Fruit fly (Drosophila melanogaster) whole organism, embryonic: ENCODE measurements around the gene CG10508.

Experiments used
- Abd-B ChIP-seq: fragments of 200-800 bp; sonication (Bioruptor generic); optimal IDR thresholded peaks from 2 replicates; lab custom pipeline; 2018; ENCODE audit warnings: missing biosample characterization, mild to moderate bottlenecking, missing genetic modification characterization, moderate library complexity
- Antp ChIP-seq: fragments of 200-800 bp; sonication (Bioruptor generic); optimal IDR thresholded peaks from 3 replicates; lab custom pipeline; 2016; ENCODE audit warnings: missing biosample characterization, missing genetic modification characterization
- Asciz ChIP-seq: fragments of 200-800 bp; sonication (Bioruptor generic); optimal IDR thresholded peaks from 2 replicates; lab custom pipeline; 2017; ENCODE audit warnings: missing biosample characterization, mild to moderate bottlenecking, missing genetic modification characterization, missing genetic modification reagents
- Blimp-1 ChIP-seq: fragments of 200-800 bp; sonication (Bioruptor generic); optimal IDR thresholded peaks from 3 replicates; lab custom pipeline; 2018; ENCODE audit warnings: missing biosample characterization, missing genetic modification characterization, mild to moderate bottlenecking, moderate library complexity, missing genetic modification reagents
- CG10654 ChIP-seq: fragments of 200-800 bp; sonication (Bioruptor generic); optimal IDR thresholded peaks from 2 replicates; lab custom pipeline; 2016; ENCODE audit warnings: missing biosample characterization, missing genetic modification characterization
- CG12104 ChIP-seq: fragments of 200-800 bp; sonication (Bioruptor generic); optimal IDR thresholded peaks from 3 replicates; lab custom pipeline; 2016; ENCODE audit warnings: missing biosample characterization, missing genetic modification characterization
- CG12391 ChIP-seq: fragments of 200-800 bp; sonication (Bioruptor generic); optimal IDR thresholded peaks from 3 replicates; lab custom pipeline; 2018; ENCODE audit warnings: missing biosample characterization, mild to moderate bottlenecking, missing genetic modification characterization, moderate library complexity
- CG14441 ChIP-seq: fragments of 200-800 bp; sonication (Bioruptor generic); IDR thresholded peaks from 2 replicates; pipeline ENCODE4 v1.3.6; 2022; ENCODE audit warnings: missing biosample characterization, missing genetic modification characterization
- CG14965 ChIP-seq: fragments of 200-800 bp; sonication (Bioruptor generic); optimal IDR thresholded peaks from 2 replicates; lab custom pipeline; 2016; ENCODE audit warnings: missing biosample characterization, missing genetic modification characterization, borderline replicate concordance
- CG15696 ChIP-seq: fragments of 200-800 bp; sonication (Bioruptor generic); optimal IDR thresholded peaks from 2 replicates; lab custom pipeline; 2019; ENCODE audit warnings: missing biosample characterization, mild to moderate bottlenecking, missing genetic modification characterization, moderate library complexity
- CG1647 ChIP-seq: fragments of 200-800 bp; sonication (Bioruptor generic); optimal IDR thresholded peaks from 3 replicates; lab custom pipeline; 2016; ENCODE audit warnings: missing biosample characterization, missing genetic modification characterization
- CG17359 ChIP-seq: fragments of 200-800 bp; sonication (Bioruptor generic); optimal IDR thresholded peaks from 3 replicates; lab custom pipeline; 2018; ENCODE audit warnings: missing biosample characterization, mild to moderate bottlenecking, missing genetic modification characterization, moderate library complexity
- CG2120 ChIP-seq: fragments of 200-800 bp; sonication (Bioruptor generic); optimal IDR thresholded peaks from 3 replicates; lab custom pipeline; 2016; ENCODE audit warnings: missing biosample characterization, missing genetic modification characterization
- CG30403 ChIP-seq: fragments of 200-800 bp; sonication (Bioruptor generic); optimal IDR thresholded peaks from 3 replicates; lab custom pipeline; 2016; ENCODE audit warnings: missing biosample characterization, missing genetic modification characterization
- CG32767 ChIP-seq: fragments of 200-800 bp; sonication (Bioruptor generic); IDR thresholded peaks from 2 replicates; pipeline ENCODE4 v1.3.6; 2022; ENCODE audit warnings: missing biosample characterization, missing genetic modification characterization
- CG3407 ChIP-seq: fragments of 200-800 bp; sonication (Bioruptor generic); optimal IDR thresholded peaks from 2 replicates; lab custom pipeline; 2018; ENCODE audit warnings: missing biosample characterization, mild to moderate bottlenecking, missing genetic modification characterization
- CG34422 ChIP-seq: fragments of 200-800 bp; sonication (Bioruptor generic); IDR thresholded peaks from 3 replicates; pipeline ENCODE4 v1.3.6; 2022; ENCODE audit warnings: missing biosample characterization, missing genetic modification characterization
- CG3726 ChIP-seq: fragments of 200-800 bp; sonication (Bioruptor generic); IDR thresholded peaks from 3 replicates; pipeline ENCODE4, ENCODE4 v1.3.6; 2022; ENCODE audit warnings: missing biosample characterization, missing genetic modification characterization
- CG7839 ChIP-seq: fragments of 200-800 bp; sonication (Bioruptor generic); optimal IDR thresholded peaks from 3 replicates; lab custom pipeline; 2018; ENCODE audit warnings: missing biosample characterization, mild to moderate bottlenecking, missing genetic modification characterization, moderate library complexity
- CG9215 ChIP-seq: fragments of 200-800 bp; sonication (Bioruptor generic); IDR thresholded peaks from 2 replicates; pipeline ENCODE4 v1.3.6; 2022; ENCODE audit warnings: missing biosample characterization, missing genetic modification characterization
- CG9727 ChIP-seq: fragments of 200-800 bp; sonication (Bioruptor generic); optimal IDR thresholded peaks from 3 replicates; lab custom pipeline; 2017; ENCODE audit warnings: missing biosample characterization, mild to moderate bottlenecking, missing genetic modification characterization
- E2f2 ChIP-seq: fragments of 200-800 bp; sonication (Bioruptor generic); IDR thresholded peaks from 2 replicates; pipeline ENCODE4 v1.3.6; 2022; ENCODE audit warnings: missing biosample characterization, missing genetic modification characterization
- Ets97D ChIP-seq: fragments of 200-800 bp; sonication (Bioruptor generic); optimal IDR thresholded peaks from 3 replicates; lab custom pipeline; 2016; ENCODE audit warnings: missing biosample characterization, missing genetic modification characterization
- Fer1 ChIP-seq: fragments of 200-800 bp; sonication (Bioruptor generic); optimal IDR thresholded peaks from 2 replicates; lab custom pipeline; 2017; ENCODE audit warnings: missing biosample characterization, mild to moderate bottlenecking, missing genetic modification characterization
- Hsf ChIP-seq: fragments of 200-800 bp; sonication (Bioruptor generic); optimal IDR thresholded peaks from 3 replicates; lab custom pipeline; 2016; ENCODE audit warnings: missing biosample characterization, missing genetic modification characterization
- NK7.1 ChIP-seq: fragments of 200-800 bp; sonication (Bioruptor generic); optimal IDR thresholded peaks from 3 replicates; lab custom pipeline; 2016; ENCODE audit warnings: missing biosample characterization, missing genetic modification characterization
- NfI ChIP-seq: fragments of 200-800 bp; sonication (Bioruptor generic); optimal IDR thresholded peaks from 3 replicates; lab custom pipeline; 2018; ENCODE audit warnings: missing biosample characterization, mild to moderate bottlenecking, missing genetic modification characterization, moderate library complexity
- Oaz ChIP-seq: fragments of 200-800 bp; sonication (Bioruptor generic); IDR thresholded peaks from 2 replicates; pipeline ENCODE4 v1.3.6; 2022; ENCODE audit warnings: missing biosample characterization, missing genetic modification characterization
- Opbp ChIP-seq: fragments of 200-800 bp; sonication (Bioruptor generic); IDR thresholded peaks from 3 replicates; pipeline ENCODE4 v1.3.6; 2022; ENCODE audit warnings: missing biosample characterization, missing genetic modification characterization; ENCODE audit not compliant: partially characterized antibody
- Side ChIP-seq: fragments of 200-800 bp; sonication (Bioruptor generic); optimal IDR thresholded peaks from 2 replicates; lab custom pipeline; 2016; ENCODE audit warnings: missing biosample characterization, missing genetic modification characterization
- Sin3A ChIP-seq: fragments of >200 bp; optimal IDR thresholded peaks from 2 replicates; lab custom pipeline; 2018
- Sox100B ChIP-seq: fragments of 200-800 bp; sonication (Bioruptor generic); optimal IDR thresholded peaks from 3 replicates; lab custom pipeline; 2018; ENCODE audit warnings: missing biosample characterization, mild to moderate bottlenecking, missing genetic modification characterization
- Xbp1 ChIP-seq: fragments of 200-800 bp; sonication (Bioruptor generic); optimal IDR thresholded peaks from 3 replicates; lab custom pipeline; 2016; ENCODE audit warnings: missing biosample characterization, mild to moderate bottlenecking, missing genetic modification characterization
- amos ChIP-seq: fragments of 200-800 bp; sonication (Bioruptor generic); IDR thresholded peaks from 2 replicates; pipeline ENCODE4 v1.3.6; 2022; ENCODE audit warnings: missing biosample characterization, missing genetic modification characterization; ENCODE audit not compliant: partially characterized antibody
- aop ChIP-seq: fragments of 200-800 bp; sonication (Bioruptor generic); IDR thresholded peaks from 2 replicates; pipeline ENCODE4 v1.3.6; 2022; ENCODE audit warnings: missing biosample characterization, missing genetic modification characterization
- ap ChIP-seq: fragments of 200-800 bp; sonication (Bioruptor generic); IDR thresholded peaks from 2 replicates; pipeline ENCODE4 v1.3.6; 2022; ENCODE audit warnings: missing biosample characterization, missing genetic modification characterization
- cato ChIP-seq: fragments of 200-800 bp; sonication (Bioruptor generic); optimal IDR thresholded peaks from 2 replicates; lab custom pipeline; 2016; ENCODE audit warnings: missing biosample characterization, missing genetic modification characterization, borderline replicate concordance
- da ChIP-seq: fragments of 200-800 bp; sonication (Bioruptor generic); optimal IDR thresholded peaks from 2 replicates; lab custom pipeline; 2016; ENCODE audit warnings: missing biosample characterization, missing genetic modification characterization
- dimm ChIP-seq: fragments of 200-800 bp; sonication (Bioruptor generic); IDR thresholded peaks from 2 replicates; pipeline ENCODE4 v1.3.6; 2022; ENCODE audit warnings: missing biosample characterization, missing genetic modification characterization
- dmrt11E ChIP-seq: fragments of 200-800 bp; sonication (Bioruptor generic); optimal IDR thresholded peaks from 3 replicates; lab custom pipeline; 2018; ENCODE audit warnings: missing biosample characterization, mild to moderate bottlenecking, missing genetic modification characterization, moderate library complexity
- eve ChIP-seq, 2 experiments: fragments of >200 bp; optimal IDR thresholded peaks; 2 replicates each; lab custom pipeline; 2017; ENCODE audit warnings: missing biosample characterization in 2 of 2, missing genetic modification characterization in 2 of 2
- fd102C ChIP-seq: fragments of 200-800 bp; sonication (Bioruptor generic); optimal IDR thresholded peaks from 2 replicates; lab custom pipeline; 2018; ENCODE audit warnings: missing biosample characterization, mild to moderate bottlenecking, missing genetic modification characterization, moderate library complexity
- fd3F ChIP-seq: fragments of 200-800 bp; sonication (Bioruptor generic); optimal IDR thresholded peaks from 2 replicates; lab custom pipeline; 2018; ENCODE audit warnings: missing biosample characterization, mild to moderate bottlenecking, missing genetic modification characterization, moderate library complexity
- gro ChIP-seq: fragments of 200-800 bp; sonication (Bioruptor generic); optimal IDR thresholded peaks from 2 replicates; lab custom pipeline; 2016; ENCODE audit warnings: missing biosample characterization, missing genetic modification characterization
- h ChIP-seq: fragments of >200 bp; optimal IDR thresholded peaks from 2 replicates; lab custom pipeline; 2017
- kni ChIP-seq: fragments of 200-800 bp; sonication (Bioruptor generic); optimal IDR thresholded peaks from 3 replicates; lab custom pipeline; 2017; ENCODE audit warnings: mild to moderate bottlenecking, missing biosample characterization, missing genetic modification reagents, missing genetic modification characterization
- pita ChIP-seq: fragments of 200-800 bp; sonication (Bioruptor generic); optimal IDR thresholded peaks from 2 replicates; lab custom pipeline; 2017; ENCODE audit warnings: missing biosample characterization, mild to moderate bottlenecking, missing genetic modification characterization
- pzg ChIP-seq: fragments of 200-800 bp; sonication (Bioruptor generic); optimal IDR thresholded peaks from 3 replicates; lab custom pipeline; 2018; ENCODE audit warnings: missing biosample characterization, mild to moderate bottlenecking, missing genetic modification characterization, moderate library complexity
- stc ChIP-seq: fragments of 200-800 bp; sonication (Bioruptor generic); IDR thresholded peaks from 2 replicates; pipeline ENCODE4 v1.3.6; 2022; ENCODE audit warnings: missing biosample characterization, missing genetic modification characterization
- usp ChIP-seq: fragments of >200 bp; optimal IDR thresholded peaks from 2 replicates; lab custom pipeline; 2017; ENCODE audit warnings: missing biosample characterization, missing genetic modification characterization
- wdn ChIP-seq: fragments of 200-800 bp; sonication (Bioruptor generic); IDR thresholded peaks from 2 replicates; pipeline ENCODE4 v1.3.6; 2022; ENCODE audit warnings: missing biosample characterization, missing genetic modification characterization
- zen2 ChIP-seq: fragments of 200-800 bp; sonication (Bioruptor generic); IDR thresholded peaks from 3 replicates; pipeline ENCODE4 v1.3.6; 2022; ENCODE audit warnings: missing biosample characterization, missing genetic modification characterization; ENCODE audit not compliant: partially characterized antibody
- zf30C ChIP-seq: fragments of 200-800 bp; sonication (Bioruptor generic); optimal IDR thresholded peaks from 3 replicates; lab custom pipeline; 2018; ENCODE audit warnings: missing biosample characterization, mild to moderate bottlenecking, missing genetic modification characterization

CG10508 gene

dm6 chr3L:21251381-21251780, 41.4 kb downstream of the CG10508 start (continued):
- TF ChIP-seq Asciz (GFP tag; lab: Kevin White, UChicago) (no peak), Abd-B (GFP tag; lab: Kevin White, UChicago) (peak; percentile 66), CG32767 (no peak), fd3F (GFP tag; lab: Kevin White, UChicago) (no peak), Side (GFP tag; lab: Kevin White, UChicago) (no peak), CG7839 (no peak), Xbp1 (GFP tag; lab: Kevin White, UChicago) (peak; percentile 13), CG14441 (GFP tag; lab: Robert Waterston, UW) (peak; percentile 64), CG17359 (tag; lab: Kevin White, UChicago) (peak; percentile 15), Blimp-1 (GFP tag; lab: Kevin White, UChicago) (peak; percentile 24), CG3726 (GFP tag; lab: Robert Waterston, UW) (no peak), CG30403 (peak; percentile 1), pzg (GFP tag; lab: Kevin White, UChicago) (no peak), CG9215 (GFP tag; lab: Robert Waterston, UW) (0 out of 2 replicates have a peak, but pooled peaks have one; percentile 17), Fer1 (GFP tag; lab: Kevin White, UChicago) (peak; percentile 8), CG12391 (tag; lab: Kevin White, UChicago) (peak; percentile 2), zf30C (GFP tag; lab: Kevin White, UChicago) (no peak), eve (GFP tag; optimal IDR thresholded peaks at IDR 0.05; lab: Kevin White, UChicago) (no peak), dmrt11E (tag; lab: Kevin White, UChicago) (no peak), E2f2 (GFP tag; lab: Robert Waterston, UW) (no peak), ap (GFP tag; lab: Robert Waterston, UW) (no peak), CG14965 (GFP tag; lab: Kevin White, UChicago) (no peak), h (lab: Kevin White, UChicago) (no peak), CG3407 (GFP tag; lab: Kevin White, UChicago) (no peak), CG10654 (GFP tag; lab: Kevin White, UChicago) (no peak), NK7.1 (no peak), CG12104 (GFP tag; lab: Kevin White, UChicago) (no peak), cato (GFP tag; lab: Kevin White, UChicago) (no peak), CG2120 (GFP tag; lab: Kevin White, UChicago) (peak; percentile 36), kni (no peak), Sox100B (GFP tag; lab: Kevin White, UChicago) (no peak), pita (no peak), stc (GFP tag; lab: Robert Waterston, UW) (no peak), Ets97D (no peak), CG15696 (tag; lab: Kevin White, UChicago) (no peak), Antp (GFP tag; lab: Kevin White, UChicago) (peak; percentile 14), CG1647 (GFP tag; lab: Kevin White, UChicago) (no peak), CG9727 (GFP tag; lab: Kevin White, UChicago) (no peak), amos (GFP tag; lab: Robert Waterston, UW) (no peak), wdn (GFP tag; lab: Robert Waterston, UW) (no peak), aop (GFP tag; lab: Robert Waterston, UW) (no peak), fd102C (GFP tag; lab: Kevin White, UChicago) (no peak), usp (GFP tag; lab: Kevin White, UChicago) (no peak), zen2 (GFP tag; lab: Robert Waterston, UW) (no peak), da (no peak), dimm (GFP tag; lab: Robert Waterston, UW) (no peak), Hsf (GFP tag; lab: Kevin White, UChicago) (no peak), NfI (GFP tag; lab: Kevin White, UChicago) (peak; percentile 1), CG34422 (GFP tag; lab: Robert Waterston, UW) (no peak), gro (no peak), Oaz (GFP tag; lab: Robert Waterston, UW) (no peak), Sin3A (no peak), Opbp (GFP tag; lab: Robert Waterston, UW) (no peak)
